Worm (Caenorhabditis elegans): Measurements from ENCODE around the gene fkh-6.
A peak's percentile ranks its signal among the peaks of the same experiment; 100 is the strongest.

fkh-6 gene

DNA sequence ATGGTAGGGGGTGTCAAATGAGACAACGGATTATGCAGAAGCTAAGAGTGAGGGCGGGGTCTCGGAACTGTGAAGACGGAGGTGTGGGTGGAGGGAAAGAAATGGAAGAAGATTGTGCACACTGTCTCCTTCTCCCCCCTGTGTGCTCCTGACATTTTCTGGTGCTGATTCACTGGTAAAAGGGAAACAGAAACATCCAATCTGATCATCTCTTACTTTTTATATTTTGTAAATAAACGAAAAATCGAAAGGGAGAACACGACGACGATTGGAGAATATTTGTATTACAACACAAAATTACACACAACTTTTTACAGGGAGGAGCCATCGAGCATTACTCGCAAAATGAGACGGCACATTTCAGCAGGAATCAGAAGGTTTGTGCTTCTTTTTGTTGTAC is at the start of gene fkh-6:
Gene fkh-6, minus strand, starts transcription at position 101 of the 400 bp plus-strand sequence.
- TF ChIP-seq unc-62 (GFP tag; optimal IDR thresholded peaks at IDR 0.05) = no peak
- no peak for TF ChIP-seq bed-3 (GFP tag; optimal IDR thresholded peaks at IDR 0.05)
- no peak for TF ChIP-seq drap-1 (GFP tag; optimal IDR thresholded peaks at IDR 0.05)
- no peak for TF ChIP-seq flh-1 (GFP tag; optimal IDR thresholded peaks at IDR 0.05)
- no peak for TF ChIP-seq mls-2 (tag; optimal IDR thresholded peaks at IDR 0.05)
- TF ChIP-seq mep-1 (tag; optimal IDR thresholded peaks at IDR 0.05) = no peak
- no peak for TF ChIP-seq ham-2 (GFP tag; optimal IDR thresholded peaks at IDR 0.05)

DNA sequence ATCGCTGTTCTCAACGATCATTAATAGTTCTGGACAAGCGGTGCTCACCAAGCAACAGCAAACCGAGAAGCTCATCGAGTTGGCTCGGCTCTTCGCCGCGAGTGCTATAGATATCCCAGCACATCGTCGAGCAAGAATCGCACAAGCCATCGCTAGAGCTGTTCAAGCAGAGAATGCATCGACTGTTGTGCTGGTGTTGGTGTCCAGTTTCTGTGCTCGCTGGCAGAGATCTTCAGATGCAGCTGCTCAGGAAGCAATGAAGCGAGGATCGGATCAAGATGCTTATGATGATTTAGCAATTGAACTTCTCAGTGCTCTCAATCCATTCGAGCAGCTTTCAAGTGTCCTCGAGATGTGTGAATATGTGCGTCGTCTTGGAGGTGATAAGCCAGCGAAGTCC is 44.9 kb upstream of the fkh-6 start:
- no peak for TF ChIP-seq blmp-1 (tag; optimal IDR thresholded peaks at IDR 0.05)

DNA sequence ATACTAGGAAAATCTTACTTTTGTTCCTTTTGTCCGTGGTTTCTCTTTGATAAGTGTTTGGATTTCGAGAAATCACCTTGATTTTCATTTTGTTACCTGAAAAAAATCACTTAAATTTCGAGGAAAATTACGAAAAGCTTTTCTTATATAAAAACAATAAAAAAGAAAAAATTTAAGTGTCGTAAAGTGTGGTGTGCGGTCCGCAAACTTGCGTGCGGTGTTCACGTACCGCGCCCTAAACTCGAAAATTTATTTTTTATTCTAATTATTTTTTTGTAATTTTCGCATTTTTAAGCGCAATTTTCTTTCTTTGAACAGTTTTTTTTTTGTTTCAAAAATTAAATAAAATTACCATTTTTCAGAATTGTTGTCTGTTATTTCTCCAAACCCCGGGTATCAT is 41.6 kb upstream of the fkh-6 start, which contains the start of the genes dcaf-13 and toe-1:
Gene dcaf-13, minus strand, starts transcription at position 96 of the 400 bp plus-strand sequence.
Gene toe-1, plus strand, starts transcription at position 361 of the 400 bp plus-strand sequence.
- TF ChIP-seq ces-1 (GFP tag; optimal IDR thresholded peaks at IDR 0.05) (peak; percentile 54), mls-2 (tag; optimal IDR thresholded peaks at IDR 0.05) (no peak)

DNA sequence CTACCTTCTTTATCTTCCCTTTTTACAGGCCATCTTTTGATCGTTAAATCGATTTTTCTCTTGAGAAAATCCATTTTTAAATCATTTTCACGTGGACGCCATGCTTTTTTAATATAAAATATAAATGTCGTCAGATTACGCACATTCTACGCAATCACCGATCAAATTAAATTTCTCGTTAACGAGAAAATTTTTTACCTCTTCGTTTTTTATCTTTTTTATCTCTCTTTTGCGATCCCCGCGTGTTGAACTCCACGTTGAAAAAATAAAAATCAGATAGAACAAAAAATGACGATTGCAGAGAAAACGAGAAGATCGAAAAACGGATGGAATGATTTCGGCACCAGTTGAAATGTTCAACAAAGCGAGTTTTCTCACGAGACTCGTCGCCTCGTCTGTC is 36.8 kb upstream of the fkh-6 start, which contains the start of gene bpnt-1:
Gene bpnt-1, plus strand, starts transcription at position 301 of the 400 bp plus-strand sequence.
- TF ChIP-seq bed-3 (GFP tag; optimal IDR thresholded peaks at IDR 0.05) (no peak), lsy-2 (tag; optimal IDR thresholded peaks at IDR 0.05) (no peak), sptf-1 (tag; optimal IDR thresholded peaks at IDR 0.05) (no peak), drap-1 (GFP tag; optimal IDR thresholded peaks at IDR 0.05) (no peak), lin-32 (GFP tag; optimal IDR thresholded peaks at IDR 0.05) (no peak), flh-1 (GFP tag; optimal IDR thresholded peaks at IDR 0.05) (no peak), ceh-43 (GFP tag; optimal IDR thresholded peaks at IDR 0.05) (no peak), lin-13 (tag; optimal IDR thresholded peaks at IDR 0.05) (no peak), cnd-1 (tag; optimal IDR thresholded peaks at IDR 0.05) (no peak), tbx-8 (GFP tag; optimal IDR thresholded peaks at IDR 0.05) (no peak)

DNA sequence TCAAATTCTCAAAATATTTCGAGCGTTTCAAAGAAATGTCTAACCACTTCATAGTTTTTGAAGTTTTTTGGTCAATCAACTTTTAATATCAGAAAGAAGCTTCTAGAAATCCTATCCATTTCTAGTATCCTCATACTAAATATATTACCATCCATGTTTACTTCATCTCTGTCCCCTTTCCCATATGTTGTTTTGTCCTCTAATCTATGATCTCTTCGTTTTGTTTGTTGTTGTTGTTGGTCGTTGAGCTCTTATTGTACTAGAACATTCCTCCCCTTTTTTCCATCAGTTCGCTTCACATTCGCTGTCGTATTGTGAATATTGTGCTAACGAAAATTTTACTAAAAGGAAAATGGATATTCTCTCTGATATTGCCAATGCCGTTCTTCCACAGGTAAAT is 34.1 kb upstream of the fkh-6 start, which contains the start of gene sod-5:
Gene sod-5, plus strand, starts transcription at position 301 of the 400 bp plus-strand sequence.
- TF ChIP-seq unc-120 (tag; optimal IDR thresholded peaks at IDR 0.05; ENCODE audit: poor library complexity, severe bottlenecking) = no peak
- no peak for TF ChIP-seq zip-8 (tag; optimal IDR thresholded peaks at IDR 0.05)
- TF ChIP-seq ceh-39 (tag; optimal IDR thresholded peaks at IDR 0.05) = no peak
- no peak for TF ChIP-seq tbx-8 (GFP tag; optimal IDR thresholded peaks at IDR 0.05)
- no peak for TF ChIP-seq ham-2 (GFP tag; optimal IDR thresholded peaks at IDR 0.05)
- no peak for TF ChIP-seq lsy-2 (tag; optimal IDR thresholded peaks at IDR 0.05)
- no peak for TF ChIP-seq nhr-2 (tag; optimal IDR thresholded peaks at IDR 0.05)
- no peak for TF ChIP-seq elt-1 (tag; optimal IDR thresholded peaks at IDR 0.05; ENCODE audit: borderline replicate concordance, insufficient read depth)
- TF ChIP-seq M03D4.4 (tag; optimal IDR thresholded peaks at IDR 0.05) = no peak
- TF ChIP-seq flh-1 (GFP tag; optimal IDR thresholded peaks at IDR 0.05) = no peak
- no peak for TF ChIP-seq mep-1 (tag; optimal IDR thresholded peaks at IDR 0.05)
- no peak for TF ChIP-seq lin-32 (GFP tag; optimal IDR thresholded peaks at IDR 0.05)
- TF ChIP-seq sem-2 (GFP tag; optimal IDR thresholded peaks at IDR 0.05) = no peak
- TF ChIP-seq ces-1 (GFP tag; optimal IDR thresholded peaks at IDR 0.05) = no peak
- TF ChIP-seq blmp-1 (tag; optimal IDR thresholded peaks at IDR 0.05) = no peak
- no peak for TF ChIP-seq nhr-12 (tag; optimal IDR thresholded peaks at IDR 0.05)
- TF ChIP-seq hlh-1 (tag; optimal IDR thresholded peaks at IDR 0.05) = no peak
- TF ChIP-seq cnd-1 (tag; optimal IDR thresholded peaks at IDR 0.05) = no peak

DNA sequence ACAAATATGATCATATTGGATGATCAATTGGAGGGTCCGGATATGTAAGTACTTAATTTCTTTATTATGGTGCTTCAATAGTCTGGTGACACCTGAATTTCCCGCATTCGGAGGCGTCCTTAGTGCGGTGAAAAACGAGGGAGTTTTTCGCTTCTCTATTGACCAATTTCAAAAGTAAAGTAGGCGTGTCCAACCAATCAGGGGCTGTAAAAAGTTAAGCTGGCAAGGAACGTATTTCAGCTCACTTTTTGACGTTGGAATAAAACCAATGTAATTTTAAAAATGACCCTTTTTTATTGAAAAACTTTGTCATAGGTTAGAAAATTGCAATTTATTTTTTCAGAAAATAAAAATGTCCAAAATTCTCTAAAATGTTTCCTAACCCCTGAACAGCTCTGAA is 26.4 kb upstream of the fkh-6 start:
- TF ChIP-seq unc-62 (GFP tag; optimal IDR thresholded peaks at IDR 0.05) (no peak), mep-1 (tag; optimal IDR thresholded peaks at IDR 0.05) (no peak), sem-2 (GFP tag; optimal IDR thresholded peaks at IDR 0.05) (no peak), ces-1 (GFP tag; optimal IDR thresholded peaks at IDR 0.05) (no peak), ceh-43 (GFP tag; optimal IDR thresholded peaks at IDR 0.05) (no peak), nhr-237 (tag; optimal IDR thresholded peaks at IDR 0.05) (no peak), nhr-12 (tag; optimal IDR thresholded peaks at IDR 0.05) (no peak), flh-1 (GFP tag; optimal IDR thresholded peaks at IDR 0.05) (no peak)

DNA sequence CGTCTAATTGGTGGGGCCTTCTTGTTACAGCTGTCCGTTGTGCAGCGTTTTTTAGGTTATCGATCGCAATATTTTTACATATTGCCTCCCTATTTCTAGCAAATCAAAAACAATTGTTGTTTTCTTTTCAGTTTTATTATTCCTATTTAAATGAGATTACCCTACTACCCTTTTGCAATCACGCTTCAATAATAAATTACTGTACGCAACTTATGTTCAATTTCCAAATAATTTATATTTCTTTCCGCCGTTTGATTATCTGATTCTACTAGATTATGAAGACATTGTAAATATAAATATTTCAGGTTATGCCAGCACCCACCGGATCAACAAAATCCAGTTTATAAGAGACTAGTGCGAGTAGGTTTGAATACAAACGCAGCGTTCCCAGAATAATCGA is 22.2 kb upstream of the fkh-6 start, which contains the start of gene ZK430.5:
Gene ZK430.5, plus strand, starts transcription at position 301 of the 400 bp plus-strand sequence.
- TF ChIP-seq lsy-2 (tag; optimal IDR thresholded peaks at IDR 0.05) (no peak), nhr-12 (tag; optimal IDR thresholded peaks at IDR 0.05) (no peak), elt-3 (tag; optimal IDR thresholded peaks at IDR 0.05) (no peak), M03D4.4 (tag; optimal IDR thresholded peaks at IDR 0.05) (no peak), pha-4 (tag; optimal IDR thresholded peaks at IDR 0.05) (no peak), nhr-76 (tag; optimal IDR thresholded peaks at IDR 0.05) (no peak), ham-2 (GFP tag; optimal IDR thresholded peaks at IDR 0.05) (no peak), drap-1 (GFP tag; optimal IDR thresholded peaks at IDR 0.05) (no peak), sem-2 (GFP tag; optimal IDR thresholded peaks at IDR 0.05) (no peak), unc-39 (tag; optimal IDR thresholded peaks at IDR 0.05) (no peak), unc-120 (tag; optimal IDR thresholded peaks at IDR 0.05; ENCODE audit: poor library complexity, severe bottlenecking) (no peak), mls-2 (tag; optimal IDR thresholded peaks at IDR 0.05) (no peak), flh-1 (GFP tag; optimal IDR thresholded peaks at IDR 0.05) (no peak), cnd-1 (tag; optimal IDR thresholded peaks at IDR 0.05) (no peak), lin-32 (GFP tag; optimal IDR thresholded peaks at IDR 0.05) (no peak), nhr-2 (tag; optimal IDR thresholded peaks at IDR 0.05) (no peak), nhr-28 (tag; optimal IDR thresholded peaks at IDR 0.05) (no peak), tbx-8 (GFP tag; optimal IDR thresholded peaks at IDR 0.05) (no peak)

All from whole organism, mixed stage, embryonic.